Worm (Caenorhabditis elegans) whole organism, young adult: ENCODE measurements around the gene mics-1.

ENCODE experiments used
- B0035.1 ChIP-seq: sonication (generic microtip); optimal IDR thresholded peaks from 2 replicates; lab custom pipeline; 2016; ENCODE audit warnings: missing genetic modification characterization, mild to moderate bottlenecking, missing compliant biosample characterization, missing genotype, missing genetic modification reagents
- F49E8.2 ChIP-seq: sonication (generic microtip); optimal IDR thresholded peaks from 3 replicates; lab custom pipeline; 2017; ENCODE audit warnings: missing genetic modification characterization, mild to moderate bottlenecking, missing compliant biosample characterization, antibody characterized with exemption, moderate library complexity; ENCODE audit not compliant: insufficient read depth
- F57C9.4 ChIP-seq: sonication (generic microtip); optimal IDR thresholded peaks from 2 replicates; lab custom pipeline; 2017; ENCODE audit warnings: mild to moderate bottlenecking, missing genetic modification characterization, missing compliant biosample characterization
- Y67H2A.10 ChIP-seq: fragments of 200-800 bp; sonication (Bioruptor generic); conservative IDR thresholded peaks from 2 replicates; pipeline ENCODE4 v1.3.6; 2022; ENCODE audit warnings: missing genetic modification reagents, missing genetic modification characterization, missing compliant biosample characterization
- Y95B8A.8 ChIP-seq: fragments of 200-800 bp; sonication (Bioruptor generic); IDR thresholded peaks from 2 replicates; pipeline ENCODE4 v1.3.6; 2022; ENCODE audit warnings: missing genetic modification reagents, missing genetic modification characterization, missing compliant biosample characterization
- ZK185.1 ChIP-seq: sonication (generic microtip); optimal IDR thresholded peaks from 2 replicates; lab custom pipeline; 2016; ENCODE audit warnings: mild to moderate bottlenecking, missing genetic modification characterization, missing compliant biosample characterization; ENCODE audit not compliant: poor library complexity, severe bottlenecking
- ama-1 ChIP-seq, 3 experiments: fragments of 150-350 bp in 1 of 3; sonication (generic microtip) in 2 of 3; optimal IDR thresholded peaks; 2 replicates each; lab custom pipeline; 2014 to 2018; ENCODE audit warnings: missing biosample characterization in 2 of 3, missing genetic modification characterization in 2 of 3, missing genetic modification reagents in 2 of 3
- aptf-2 ChIP-seq: fragments of 200-800 bp; sonication (Bioruptor generic); conservative IDR thresholded peaks from 2 replicates; pipeline ENCODE4 v1.3.6; 2022; ENCODE audit warnings: missing genetic modification reagents, missing genetic modification characterization, missing compliant biosample characterization
- aptf-3 ChIP-seq: fragments of 200-800 bp; sonication (Bioruptor generic); IDR thresholded peaks from 2 replicates; pipeline ENCODE4 v1.3.6; 2022; ENCODE audit warnings: missing genetic modification characterization, missing compliant biosample characterization
- bed-1 ChIP-seq: fragments of 200-800 bp; sonication (Bioruptor generic); IDR thresholded peaks from 2 replicates; pipeline ENCODE4 v1.3.6; 2022; ENCODE audit warnings: missing genetic modification reagents, missing genetic modification characterization, missing compliant biosample characterization
- ccch-3 ChIP-seq: fragments of 200-800 bp; sonication (Bioruptor generic); optimal IDR thresholded peaks from 2 replicates; lab custom pipeline; 2018; ENCODE audit warnings: mild to moderate bottlenecking, missing genetic modification characterization, missing compliant biosample characterization
- ceh-100 ChIP-seq: fragments of 200-800 bp; sonication (Bioruptor generic); IDR thresholded peaks from 2 replicates; pipeline ENCODE4 v1.3.6; 2022; ENCODE audit warnings: missing genetic modification reagents, missing genetic modification characterization, missing compliant biosample characterization
- ceh-27 ChIP-seq: fragments of 200-800 bp; sonication (Bioruptor generic); optimal IDR thresholded peaks from 2 replicates; lab custom pipeline; 2018; ENCODE audit warnings: mild to moderate bottlenecking, missing genetic modification characterization, moderate library complexity, missing compliant biosample characterization
- ceh-58 ChIP-seq: fragments of 200-800 bp; sonication (Bioruptor generic); IDR thresholded peaks from 2 replicates; pipeline ENCODE4 v1.3.6; 2022; ENCODE audit warnings: missing genetic modification characterization, missing compliant biosample characterization
- dpff-1 ChIP-seq: sonication (generic microtip); optimal IDR thresholded peaks from 2 replicates; lab custom pipeline; 2017; ENCODE audit warnings: mild to moderate bottlenecking, missing genetic modification characterization, missing compliant biosample characterization
- efl-1 ChIP-seq: fragments of 150-350 bp; optimal IDR thresholded peaks from 2 replicates; lab custom pipeline; 2014; ENCODE audit warnings: missing biosample characterization, missing genetic modification reagents, missing genetic modification characterization
- egl-44 ChIP-seq: fragments of 200-800 bp; sonication (Bioruptor generic); IDR thresholded peaks from 2 replicates; pipeline ENCODE4 v1.3.6; 2022; ENCODE audit warnings: missing genetic modification reagents, missing genetic modification characterization, missing compliant biosample characterization
- ekl-4 ChIP-seq: fragments of 200-800 bp; sonication (Bioruptor generic); IDR thresholded peaks from 2 replicates; pipeline ENCODE4 v1.3.6; 2022; ENCODE audit warnings: missing genetic modification reagents, missing genetic modification characterization, missing compliant biosample characterization
- ets-4 ChIP-seq: fragments of 200-800 bp; sonication (Bioruptor generic); optimal IDR thresholded peaks from 2 replicates; lab custom pipeline; 2018; ENCODE audit warnings: mild to moderate bottlenecking, missing genetic modification characterization, missing compliant biosample characterization
- fkh-3 ChIP-seq: sonication (generic microtip); optimal IDR thresholded peaks from 2 replicates; lab custom pipeline; 2016; ENCODE audit warnings: mild to moderate bottlenecking, missing genetic modification characterization, missing compliant biosample characterization
- hlh-26 ChIP-seq: fragments of 200-800 bp; sonication (Bioruptor generic); conservative IDR thresholded peaks from 2 replicates; pipeline ENCODE4 v1.3.6; 2022; ENCODE audit warnings: missing genetic modification reagents, missing genetic modification characterization, missing compliant biosample characterization
- lag-1 ChIP-seq: fragments of 200-800 bp; sonication (Bioruptor generic); IDR thresholded peaks from 2 replicates; pipeline ENCODE4 v1.3.6; 2022; ENCODE audit warnings: missing genetic modification reagents, missing genetic modification characterization, missing compliant biosample characterization
- let-526 ChIP-seq: fragments of 200-800 bp; sonication (Bioruptor generic); IDR thresholded peaks from 2 replicates; pipeline ENCODE4 v1.3.6; 2022; ENCODE audit warnings: missing genetic modification reagents, missing genetic modification characterization, missing compliant biosample characterization
- lin-40 ChIP-seq: sonication (generic microtip); optimal IDR thresholded peaks from 2 replicates; lab custom pipeline; 2016; ENCODE audit warnings: missing genetic modification characterization, mild to moderate bottlenecking, missing compliant biosample characterization, missing genotype, missing genetic modification reagents
- lin-54 ChIP-seq: fragments of 200-800 bp; sonication (Bioruptor generic); optimal IDR thresholded peaks from 2 replicates; lab custom pipeline; 2018; ENCODE audit warnings: mild to moderate bottlenecking, missing genetic modification characterization, missing compliant biosample characterization
- lsy-27 ChIP-seq: sonication (generic microtip); optimal IDR thresholded peaks from 2 replicates; lab custom pipeline; 2017; ENCODE audit warnings: missing genetic modification characterization, mild to moderate bottlenecking, missing compliant biosample characterization, antibody characterized with exemption, missing genotype, borderline replicate concordance; ENCODE audit not compliant: insufficient read depth
- madf-10 ChIP-seq: sonication (generic microtip); optimal IDR thresholded peaks from 2 replicates; lab custom pipeline; 2016; ENCODE audit warnings: mild to moderate bottlenecking, missing genetic modification characterization, missing compliant biosample characterization
- madf-3 ChIP-seq: fragments of 200-800 bp; sonication (Bioruptor generic); IDR thresholded peaks from 2 replicates; pipeline ENCODE4 v1.3.6; 2022; ENCODE audit warnings: missing genetic modification reagents, missing genetic modification characterization, missing compliant biosample characterization
- nfya-2 ChIP-seq: fragments of 200-800 bp; sonication (Bioruptor generic); IDR thresholded peaks from 2 replicates; pipeline ENCODE4 v1.3.6; 2022; ENCODE audit warnings: missing genetic modification reagents, missing genetic modification characterization, missing compliant biosample characterization
- nhr-120 ChIP-seq: fragments of 200-800 bp; sonication (Bioruptor generic); IDR thresholded peaks from 2 replicates; pipeline ENCODE4 v1.3.6; 2022; ENCODE audit warnings: missing genetic modification characterization, missing compliant biosample characterization
- nhr-27 ChIP-seq: fragments of 200-800 bp; sonication (Bioruptor generic); optimal IDR thresholded peaks from 2 replicates; lab custom pipeline; 2018; ENCODE audit warnings: mild to moderate bottlenecking, missing genetic modification characterization, moderate library complexity, missing compliant biosample characterization
- nhr-80 ChIP-seq: sonication (generic microtip); optimal IDR thresholded peaks from 2 replicates; lab custom pipeline; 2016; ENCODE audit warnings: missing genetic modification characterization, missing compliant biosample characterization
- rcor-1 ChIP-seq: fragments of 200-800 bp; sonication (Bioruptor generic); IDR thresholded peaks from 2 replicates; pipeline ENCODE4 v1.3.6; 2022; ENCODE audit warnings: missing genetic modification reagents, missing genetic modification characterization, missing compliant biosample characterization
- rec-8 ChIP-seq, 2 experiments: sonication (generic microtip); optimal IDR thresholded peaks; 2 replicates each; lab custom pipeline; 2016; ENCODE audit warnings: mild to moderate bottlenecking in 2 of 2, missing genetic modification characterization in 2 of 2, missing genetic modification reagents in 2 of 2, missing genotype in 2 of 2, missing biosample characterization in 1 of 2, missing compliant biosample characterization in 1 of 2, moderate library complexity in 1 of 2
- repo-1 ChIP-seq: sonication (generic microtip); optimal IDR thresholded peaks from 2 replicates; lab custom pipeline; 2017; ENCODE audit warnings: mild to moderate bottlenecking, missing genetic modification characterization, missing compliant biosample characterization
- sdz-38 ChIP-seq: sonication (generic microtip); optimal IDR thresholded peaks from 2 replicates; lab custom pipeline; 2016; ENCODE audit warnings: missing genotype, missing genetic modification characterization, missing compliant biosample characterization
- sea-2 ChIP-seq: fragments of 200-800 bp; sonication (Bioruptor generic); IDR thresholded peaks from 2 replicates; pipeline ENCODE4 v1.3.6; 2022; ENCODE audit warnings: missing genetic modification characterization, missing compliant biosample characterization
- snpc-1.1 ChIP-seq: sonication (generic microtip); optimal IDR thresholded peaks from 2 replicates; lab custom pipeline; 2017; ENCODE audit warnings: missing genetic modification characterization, mild to moderate bottlenecking, missing compliant biosample characterization, antibody characterized with exemption, moderate library complexity, missing genotype, missing genetic modification reagents; ENCODE audit not compliant: insufficient read depth
- snpc-1.3 ChIP-seq: sonication (generic microtip); optimal IDR thresholded peaks from 2 replicates; lab custom pipeline; 2017; ENCODE audit warnings: missing genetic modification characterization, mild to moderate bottlenecking, missing compliant biosample characterization, antibody characterized with exemption, moderate library complexity, missing genotype, missing genetic modification reagents; ENCODE audit not compliant: insufficient read depth
- ztf-18 ChIP-seq: sonication (generic microtip); optimal IDR thresholded peaks from 2 replicates; lab custom pipeline; 2016; ENCODE audit warnings: missing genotype, mild to moderate bottlenecking, missing genetic modification characterization, missing compliant biosample characterization
- ztf-22 ChIP-seq: fragments of 200-800 bp; sonication (Bioruptor generic); optimal IDR thresholded peaks from 2 replicates; lab custom pipeline; 2018; ENCODE audit warnings: mild to moderate bottlenecking, missing genetic modification characterization, moderate library complexity, missing compliant biosample characterization
- ztf-3 ChIP-seq: fragments of 200-800 bp; sonication (Bioruptor generic); optimal IDR thresholded peaks from 2 replicates; lab custom pipeline; 2018; ENCODE audit warnings: mild to moderate bottlenecking, missing genetic modification characterization, missing compliant biosample characterization
- ztf-6 ChIP-seq: fragments of 200-800 bp; sonication (Bioruptor generic); IDR thresholded peaks from 2 replicates; pipeline ENCODE4 v1.3.6; 2022; ENCODE audit warnings: missing genetic modification reagents, missing genetic modification characterization, missing compliant biosample characterization

The mics-1 gene

ce11 chrV:10581837-10582300 lies 3.7 kb upstream of the mics-1 start, which contains the start of gene T21C9.6:
Gene T21C9.6, plus strand, starts transcription at chrV:10581887.
- TF ChIP-seq Y95B8A.8 (GFP tag; lab: Robert Waterston, UW), result no peak
- no peak for TF ChIP-seq lag-1 (GFP tag; lab: Robert Waterston, UW)
- TF ChIP-seq nhr-80 (tag; lab: Kevin White, UChicago), result peak; percentile 16
- no peak for TF ChIP-seq F49E8.2 (tag; lab: Kevin White, UChicago)

ce11 chrV:10580638-10581037 lies 2.5 kb upstream of the mics-1 start:
- TF ChIP-seq ztf-22 (GFP tag; lab: Kevin White, UChicago) (no peak), ekl-4 (GFP tag; lab: Robert Waterston, UW) (no peak), nhr-80 (tag; lab: Kevin White, UChicago) (peak; percentile 56), madf-3 (GFP tag; lab: Robert Waterston, UW) (no peak), aptf-3 (no peak), nhr-27 (tag; lab: Kevin White, UChicago) (no peak), madf-10 (tag; lab: Kevin White, UChicago) (no peak)

- TF ChIP-seq aptf-2 (GFP tag; lab: Robert Waterston, UW) (no peak), repo-1 (tag; lab: Kevin White, UChicago) (peak; percentile 70), B0035.1 (tag; lab: Kevin White, UChicago) (no peak), rcor-1 (GFP tag; lab: Robert Waterston, UW) (peak; percentile 60), lin-40 (tag; lab: Kevin White, UChicago) (peak; percentile 81), nhr-27 (tag; lab: Kevin White, UChicago) (no peak), rec-8 (tag; optimal IDR thresholded peaks at IDR 0.05; lab: Kevin White, UChicago) (no peak), Y67H2A.10 (GFP tag; lab: Robert Waterston, UW) (no peak), ceh-100 (GFP tag; lab: Robert Waterston, UW) (no peak; the same call in 1 of the 2 replicates), ztf-6 (GFP tag; lab: Robert Waterston, UW) (no peak), ztf-3 (GFP tag; lab: Kevin White, UChicago) (no peak), F57C9.4 (tag; lab: Kevin White, UChicago) (no peak), egl-44 (GFP tag; lab: Robert Waterston, UW) (no peak), lsy-27 (tag; lab: Kevin White, UChicago) (no peak), snpc-1.1 (no peak), hlh-26 (GFP tag; lab: Robert Waterston, UW) (no peak), nfya-2 (GFP tag; lab: Robert Waterston, UW) (no peak), aptf-3 (no peak), snpc-1.3 (tag; lab: Kevin White, UChicago) (peak; percentile 57), sdz-38 (tag; lab: Kevin White, UChicago) (no peak), madf-3 (GFP tag; lab: Robert Waterston, UW) (peak; percentile 77; the same call in 1 of the 2 replicates), let-526 (no peak), lin-54 (peak; percentile 84), ceh-27 (GFP tag; lab: Kevin White, UChicago) (peak; percentile 7), bed-1 (GFP tag; lab: Robert Waterston, UW) (no peak), nhr-120 (GFP tag; lab: Robert Waterston, UW) (no peak), ets-4 (GFP tag; lab: Kevin White, UChicago) (no peak), sea-2 (GFP tag; lab: Robert Waterston, UW) (no peak), dpff-1 (no peak), ztf-18 (peak; percentile 98), ceh-58 (GFP tag; lab: Robert Waterston, UW) (no peak), ccch-3 (GFP tag; lab: Kevin White, UChicago) (no peak), ZK185.1 (peak; percentile 43), fkh-3 (no peak), ama-1 (optimal IDR thresholded peaks at IDR 0.05; lab: Kevin White, UChicago) (no peak), ama-1 (GFP tag; optimal IDR thresholded peaks at IDR 0.05; lab: Kevin White, UChicago) (no peak), efl-1 (GFP tag; lab: Kevin White, UChicago) (peak; percentile 2), ekl-4 (GFP tag; lab: Robert Waterston, UW) (peak; percentile 84)
Observed at ce11 chrV:10578938-10579337, 812 bp upstream of the mics-1 start, which contains the start of the genes erh-1 and lpd-9. Gene erh-1, minus strand, starts transcription at chrV:10579141. Gene lpd-9, plus strand, starts transcription at chrV:10579305.
